Worm (Caenorhabditis elegans): ENCODE results near the gene ZK1055.7.

DNA sequence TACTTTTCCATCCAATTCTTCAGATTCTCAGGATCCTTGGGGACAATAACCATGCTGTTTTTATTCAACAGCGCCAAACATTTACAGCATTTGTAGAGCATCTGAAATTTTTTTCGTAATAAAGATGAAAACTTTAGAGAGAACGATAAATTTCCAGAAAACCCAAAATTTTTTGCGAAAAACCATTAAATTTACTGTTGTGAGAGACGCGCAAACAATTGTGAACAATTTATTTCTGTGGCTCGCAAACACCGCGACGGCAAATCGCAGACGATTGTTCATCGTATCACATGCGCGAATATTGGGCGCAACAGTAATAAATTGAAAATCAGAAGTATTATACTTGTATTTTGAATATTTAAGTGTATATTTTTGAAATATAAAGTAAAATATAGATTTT, 5.9 kb upstream of the ZK1055.7 start, which contains the start of gene gon-14:
- TF ChIP-seq nhr-28 (tag; optimal IDR thresholded peaks at IDR 0.05) (no peak), mep-1 (tag; optimal IDR thresholded peaks at IDR 0.05) (no peak), hlh-1 (tag; optimal IDR thresholded peaks at IDR 0.05) (no peak), elt-1 (tag; optimal IDR thresholded peaks at IDR 0.05; ENCODE audit: borderline replicate concordance, insufficient read depth) (no peak), snpc-4 (tag; optimal IDR thresholded peaks at IDR 0.05) (no peak), nhr-237 (tag; optimal IDR thresholded peaks at IDR 0.05) (no peak), lin-32 (GFP tag; optimal IDR thresholded peaks at IDR 0.05) (no peak), elt-3 (tag; optimal IDR thresholded peaks at IDR 0.05) (no peak), unc-120 (tag; optimal IDR thresholded peaks at IDR 0.05; ENCODE audit: poor library complexity, severe bottlenecking) (no peak), drap-1 (GFP tag; optimal IDR thresholded peaks at IDR 0.05) (no peak), ceh-39 (tag; optimal IDR thresholded peaks at IDR 0.05) (no peak)

Data from whole organism, mixed stage, embryonic.